Worm (Caenorhabditis elegans) whole organism, early embryonic: Measurements from ENCODE around the gene F26C11.1.

Source experiments
- B0310.2 ChIP-seq: sonication (generic microtip); optimal IDR thresholded peaks from 2 replicates; lab custom pipeline; 2016; ENCODE audit warnings: mild to moderate bottlenecking, missing genetic modification characterization, missing compliant biosample characterization
- F13C5.2 ChIP-seq: sonication (generic microtip); optimal IDR thresholded peaks from 2 replicates; lab custom pipeline; 2017; ENCODE audit warnings: mild to moderate bottlenecking, missing genetic modification characterization, inconsistent platforms, missing compliant biosample characterization
- aly-1 ChIP-seq: sonication (generic microtip); optimal IDR thresholded peaks from 2 replicates; lab custom pipeline; 2016; ENCODE audit warnings: missing genetic modification characterization, missing compliant biosample characterization
- ama-1 ChIP-seq: fragments of 150-350 bp; optimal IDR thresholded peaks from 2 replicates; lab custom pipeline; 2014
- ceh-13 ChIP-seq: fragments of 200-800 bp; sonication (Bioruptor generic); optimal IDR thresholded peaks from 2 replicates; lab custom pipeline; 2018; ENCODE audit warnings: mild to moderate bottlenecking, missing genetic modification characterization, missing compliant biosample characterization
- ceh-36 ChIP-seq: sonication (generic microtip); optimal IDR thresholded peaks from 2 replicates; lab custom pipeline; 2016; ENCODE audit warnings: missing genetic modification characterization, inconsistent platforms, missing compliant biosample characterization
- ets-7 ChIP-seq: sonication (generic microtip); optimal IDR thresholded peaks from 2 replicates; lab custom pipeline; 2016; ENCODE audit warnings: missing genotype, missing genetic modification characterization, missing compliant biosample characterization
- flt-1 ChIP-seq: fragments of 200-800 bp; sonication (Bioruptor generic); IDR thresholded peaks from 2 replicates; pipeline ENCODE4 v1.3.6; 2022; ENCODE audit warnings: missing genetic modification characterization, missing compliant biosample characterization
- hmbx-1 ChIP-seq: sonication (generic microtip); optimal IDR thresholded peaks from 2 replicates; lab custom pipeline; 2016; ENCODE audit warnings: mild to moderate bottlenecking, missing genetic modification characterization, missing compliant biosample characterization
- hmg-4 ChIP-seq: fragments of 200-800 bp; sonication (Bioruptor generic); optimal IDR thresholded peaks from 2 replicates; lab custom pipeline; 2018; ENCODE audit warnings: mild to moderate bottlenecking, missing genetic modification characterization, missing compliant biosample characterization
- hnd-1 ChIP-seq: sonication (generic microtip); optimal IDR thresholded peaks from 2 replicates; lab custom pipeline; 2016; ENCODE audit warnings: missing genetic modification characterization, missing compliant biosample characterization
- pes-1 ChIP-seq: fragments of 200-800 bp; sonication (Bioruptor generic); IDR thresholded peaks from 2 replicates; pipeline ENCODE4 v1.3.6; 2022; ENCODE audit warnings: missing genetic modification reagents, missing genetic modification characterization, missing compliant biosample characterization
- scrt-1 ChIP-seq: fragments of 200-800 bp; sonication (Bioruptor generic); IDR thresholded peaks from 2 replicates; pipeline ENCODE4 v1.3.6; 2022; ENCODE audit warnings: missing genetic modification characterization, missing compliant biosample characterization
- sea-1 ChIP-seq: fragments of 200-800 bp; sonication (Bioruptor generic); conservative IDR thresholded peaks from 2 replicates; pipeline ENCODE4 v1.3.6; 2022; ENCODE audit warnings: missing genetic modification characterization, missing compliant biosample characterization
- tbx-11 ChIP-seq: fragments of 200-800 bp; sonication (Bioruptor generic); IDR thresholded peaks from 2 replicates; pipeline ENCODE4 v1.3.6; 2022; ENCODE audit warnings: missing genetic modification characterization, missing compliant biosample characterization
- tbx-37 ChIP-seq: fragments of 200-800 bp; sonication (Bioruptor generic); conservative IDR thresholded peaks from 2 replicates; pipeline ENCODE4 v1.3.6; 2022; ENCODE audit warnings: missing genetic modification reagents, missing genetic modification characterization, missing compliant biosample characterization
- tra-4 ChIP-seq: sonication (generic microtip); optimal IDR thresholded peaks from 2 replicates; lab custom pipeline; 2017; ENCODE audit warnings: missing genetic modification characterization, missing compliant biosample characterization

Gene F26C11.1

DNA sequence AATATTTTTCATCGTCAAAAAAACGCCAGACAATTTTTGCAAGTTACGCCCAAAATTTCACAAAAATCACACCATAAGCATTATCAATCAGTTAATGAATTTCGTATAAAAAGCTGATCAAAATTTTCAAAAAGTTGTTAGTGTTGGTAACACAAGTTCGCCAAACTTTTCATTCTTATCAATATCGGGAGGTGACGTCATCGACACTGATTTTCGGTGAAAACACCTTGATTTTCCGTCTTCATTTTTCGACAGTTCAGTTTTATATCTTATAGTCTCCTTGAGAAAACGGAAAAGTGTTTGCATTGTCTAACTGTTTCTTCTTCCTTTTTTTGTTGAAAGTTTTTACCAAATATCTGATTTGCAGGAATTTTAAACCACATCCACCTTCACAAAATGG lies 13.7 kb upstream of the F26C11.1 start, which contains the start of gene C08H9.15:
TSS of gene C08H9.15 (plus strand) at position 368 of the 400 bp plus-strand sequence.
- no peak for TF ChIP-seq pes-1 (GFP tag; lab: Robert Waterston, UW)
- TF ChIP-seq B0310.2 (tag; lab: Kevin White, UChicago) = no peak
- TF ChIP-seq scrt-1 (GFP tag; lab: Robert Waterston, UW) = no peak
- TF ChIP-seq sea-1 = no peak
- TF ChIP-seq hnd-1 (tag; lab: Kevin White, UChicago) = no peak
- TF ChIP-seq ama-1 (lab: Kevin White, UChicago) = no peak
- TF ChIP-seq tra-4 (tag; lab: Kevin White, UChicago) = no peak
- TF ChIP-seq hmg-4 = no peak
- TF ChIP-seq F13C5.2 = no peak
- no peak for TF ChIP-seq hmbx-1 (tag; lab: Kevin White, UChicago)
- no peak for TF ChIP-seq aly-1
- no peak for TF ChIP-seq tbx-37
- no peak for TF ChIP-seq ets-7 (tag; lab: Kevin White, UChicago)
- TF ChIP-seq tbx-11 (GFP tag; lab: Robert Waterston, UW) = no peak
- no peak for TF ChIP-seq flt-1 (GFP tag; lab: Robert Waterston, UW)

DNA sequence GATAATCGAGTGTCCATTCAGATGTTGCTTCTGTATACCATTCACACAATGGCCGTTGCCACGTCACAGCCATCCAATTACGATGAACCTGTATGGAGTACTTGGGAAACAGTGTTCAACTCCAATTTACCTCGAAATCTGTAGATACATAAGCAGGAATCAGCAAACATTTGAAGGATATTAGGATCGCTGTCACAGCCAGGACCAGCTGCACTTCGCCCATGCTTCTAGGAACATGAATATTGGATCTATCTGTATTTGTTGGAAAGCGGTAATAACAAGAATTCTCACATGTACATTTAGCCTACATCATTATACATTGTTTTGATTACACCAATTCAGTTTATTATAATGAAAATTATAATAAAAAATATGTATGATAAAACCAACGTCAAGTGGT lies 8.3 kb upstream of the F26C11.1 start, which contains the start of gene algn-8:
TSS of gene algn-8 (minus strand) at position 227 of the 400 bp plus-strand sequence.
- TF ChIP-seq aly-1 (no peak), ceh-36 (no peak), sea-1 (no peak), hnd-1 (tag; lab: Kevin White, UChicago) (no peak), scrt-1 (GFP tag; lab: Robert Waterston, UW) (no peak)

DNA sequence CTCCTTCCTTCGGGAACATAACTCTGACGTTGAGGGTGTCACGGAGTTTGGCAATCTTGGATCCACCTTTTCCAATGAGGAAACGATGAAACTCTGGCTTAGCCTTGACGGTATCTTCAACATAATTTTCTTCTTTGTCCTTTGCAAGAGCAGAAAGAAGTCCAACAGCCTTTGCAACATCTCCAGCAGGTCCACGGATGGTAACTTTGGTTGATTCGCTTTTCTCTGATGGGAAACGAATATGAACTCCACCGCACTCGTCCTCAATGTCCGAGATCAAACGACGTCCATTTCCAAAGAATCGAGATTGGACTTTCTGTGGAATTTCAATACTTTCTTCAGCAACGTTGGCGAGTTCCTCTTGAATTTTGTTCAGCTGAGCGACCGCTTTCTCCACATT lies 6.0 kb upstream of the F26C11.1 start:
- no peak for TF ChIP-seq scrt-1 (GFP tag; lab: Robert Waterston, UW)
- no peak for TF ChIP-seq hmg-4
- no peak for TF ChIP-seq hmbx-1 (tag; lab: Kevin White, UChicago)

DNA sequence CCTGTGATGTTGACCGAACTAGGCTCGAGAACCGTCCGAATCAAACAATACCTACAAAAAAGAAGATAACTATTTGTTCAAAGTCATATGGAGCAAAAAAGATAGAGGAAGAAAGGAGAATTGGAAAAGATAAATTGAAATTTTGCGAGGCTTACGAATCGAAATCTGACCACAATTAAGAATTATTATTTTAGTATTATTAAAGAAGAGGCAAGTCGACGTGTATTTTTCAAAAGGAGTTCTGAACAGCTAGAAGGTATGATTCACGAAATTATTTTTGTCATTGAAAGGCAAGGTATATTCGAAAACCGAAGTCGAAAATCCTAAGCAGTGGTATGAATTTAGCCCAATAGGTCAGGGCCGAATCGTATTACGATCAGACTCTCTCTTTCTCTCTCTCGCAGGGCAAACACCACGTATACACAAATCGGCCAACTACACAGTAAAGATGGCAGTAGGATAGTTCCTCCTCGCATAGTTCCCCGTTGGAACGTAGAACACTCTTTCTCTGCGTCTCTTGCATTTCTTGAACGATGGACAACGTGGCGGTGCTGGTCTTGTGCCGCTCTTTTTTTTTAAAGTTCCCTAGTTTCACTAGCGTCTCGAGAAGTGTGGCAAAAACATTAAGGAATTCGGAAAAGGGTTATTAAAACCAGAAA lies 3.4 kb upstream of the F26C11.1 start, which contains the start of gene vgln-1:
TSS of gene vgln-1 (minus strand) at position 51 of the 659 bp plus-strand sequence.
- TF ChIP-seq hnd-1 (tag; lab: Kevin White, UChicago) (no peak), hmbx-1 (tag; lab: Kevin White, UChicago) (no peak), sea-1 (no peak), tra-4 (tag; lab: Kevin White, UChicago) (no peak), tbx-37 (no peak), scrt-1 (GFP tag; lab: Robert Waterston, UW) (no peak), ceh-36 (no peak), hmg-4 (no peak), pes-1 (GFP tag; lab: Robert Waterston, UW) (no peak; the same call in 1 of the 2 replicates), ceh-13 (GFP tag; lab: Kevin White, UChicago) (no peak), F13C5.2 (no peak), flt-1 (GFP tag; lab: Robert Waterston, UW) (no peak), ets-7 (tag; lab: Kevin White, UChicago) (no peak), aly-1 (no peak), ama-1 (lab: Kevin White, UChicago) (no peak), B0310.2 (tag; lab: Kevin White, UChicago) (no peak), tbx-11 (GFP tag; lab: Robert Waterston, UW) (no peak)

DNA sequence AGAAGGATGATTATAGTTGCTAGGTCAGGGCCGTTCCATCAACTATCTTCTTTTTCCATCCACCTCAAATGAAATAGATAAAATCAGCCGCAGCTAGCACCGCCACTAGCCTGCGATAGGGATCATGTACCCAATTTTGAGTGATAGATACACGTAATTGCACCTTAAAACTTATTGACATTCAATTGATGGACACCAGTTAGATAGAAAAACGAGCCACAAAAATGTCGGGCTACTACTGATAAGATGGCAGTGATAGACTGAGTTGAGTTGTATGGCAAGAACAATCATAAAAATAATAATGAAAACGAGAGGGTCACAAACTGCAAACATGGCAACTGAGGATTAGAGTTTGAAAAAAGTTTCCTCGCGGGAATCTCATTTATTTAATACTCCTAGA lies 2.7 kb upstream of the F26C11.1 start:
- TF ChIP-seq hmbx-1 (tag; lab: Kevin White, UChicago) = no peak
- no peak for TF ChIP-seq F13C5.2

DNA sequence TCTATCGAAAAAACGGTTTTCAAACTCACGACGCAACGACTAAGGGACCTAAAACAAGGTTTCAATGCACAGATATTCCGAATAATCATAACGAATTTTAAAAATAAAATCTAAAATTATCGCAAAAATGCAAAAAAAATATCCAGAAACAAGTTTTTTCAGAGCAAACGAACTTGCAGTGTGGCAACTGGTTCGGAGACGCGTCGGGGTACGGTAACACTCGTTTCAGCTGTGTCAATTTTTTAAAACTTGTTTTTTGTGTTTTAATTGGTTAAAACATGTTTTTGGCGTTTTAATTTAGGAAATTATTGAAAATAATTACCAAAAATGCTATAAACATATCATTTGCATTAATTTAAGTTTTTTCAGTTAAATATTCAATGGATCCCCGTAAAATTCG lies 2.1 kb upstream of the F26C11.1 start, which contains the start of gene C08H9.16:
TSS of gene C08H9.16 (plus strand) at position 370 of the 400 bp plus-strand sequence.
- TF ChIP-seq ceh-36 (no peak), pes-1 (GFP tag; lab: Robert Waterston, UW) (no peak), tra-4 (tag; lab: Kevin White, UChicago) (no peak), aly-1 (no peak), tbx-11 (GFP tag; lab: Robert Waterston, UW) (no peak), ets-7 (tag; lab: Kevin White, UChicago) (no peak), tbx-37 (no peak), B0310.2 (tag; lab: Kevin White, UChicago) (no peak), hmbx-1 (tag; lab: Kevin White, UChicago) (no peak), sea-1 (no peak), hmg-4 (no peak), ceh-13 (GFP tag; lab: Kevin White, UChicago) (no peak), scrt-1 (GFP tag; lab: Robert Waterston, UW) (no peak), ama-1 (lab: Kevin White, UChicago) (no peak), flt-1 (GFP tag; lab: Robert Waterston, UW) (no peak), hnd-1 (tag; lab: Kevin White, UChicago) (no peak), F13C5.2 (no peak)

DNA sequence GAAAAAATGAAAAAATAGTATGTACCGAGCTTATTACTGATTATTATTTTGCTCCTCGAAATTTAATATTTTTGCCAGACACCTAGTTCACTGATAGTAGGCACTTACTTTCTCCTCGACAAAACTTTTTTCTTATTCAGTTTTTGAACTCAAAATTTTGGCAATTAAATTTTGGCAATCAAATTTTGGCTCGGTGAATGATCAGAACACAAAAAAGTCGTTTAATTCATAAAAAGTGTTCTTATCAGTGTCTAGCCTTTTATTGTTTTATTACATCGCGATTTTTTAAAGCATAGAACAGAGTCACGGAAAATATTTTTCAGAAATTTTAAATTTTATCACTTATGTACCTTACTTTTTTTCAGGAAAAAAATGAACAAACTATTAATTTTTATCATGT lies 638 bp downstream of the F26C11.1 start:
- TF ChIP-seq ceh-13 (GFP tag; lab: Kevin White, UChicago) (no peak), F13C5.2 (no peak), sea-1 (no peak), hnd-1 (tag; lab: Kevin White, UChicago) (no peak), flt-1 (GFP tag; lab: Robert Waterston, UW) (no peak), tbx-11 (GFP tag; lab: Robert Waterston, UW) (no peak), ceh-36 (no peak), scrt-1 (GFP tag; lab: Robert Waterston, UW) (no peak), B0310.2 (tag; lab: Kevin White, UChicago) (no peak), tbx-37 (no peak)

DNA sequence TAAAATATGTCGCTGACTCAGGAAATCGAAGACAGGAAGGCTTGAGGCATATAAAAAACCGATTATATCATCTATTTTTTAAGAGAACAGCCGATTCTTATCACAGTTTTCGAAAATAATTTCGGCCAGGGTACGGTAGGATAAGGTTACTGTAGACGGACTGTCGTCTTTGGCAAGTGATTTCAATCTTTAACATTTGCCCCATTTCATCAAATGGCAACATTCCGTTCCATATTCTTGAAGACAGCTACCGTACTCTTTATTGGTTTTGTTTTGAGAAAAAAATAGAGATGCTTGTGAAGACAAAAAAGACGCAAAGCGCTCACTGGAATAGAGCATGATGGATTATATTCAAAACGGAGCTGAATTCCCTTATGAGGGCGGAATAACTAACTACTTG lies 4.2 kb downstream of the F26C11.1 start:
- TF ChIP-seq flt-1 (GFP tag; lab: Robert Waterston, UW) (no peak), ets-7 (tag; lab: Kevin White, UChicago) (no peak), tbx-11 (GFP tag; lab: Robert Waterston, UW) (no peak), tra-4 (tag; lab: Kevin White, UChicago) (no peak), scrt-1 (GFP tag; lab: Robert Waterston, UW) (no peak), hmg-4 (no peak), F13C5.2 (no peak), B0310.2 (tag; lab: Kevin White, UChicago) (no peak), aly-1 (no peak), tbx-37 (no peak)
